Fruit fly (Drosophila melanogaster) whole organism, embryonic: ENCODE data around the gene swa.

ENCODE experiments used
- Bgb ChIP-seq: fragments of 200-800 bp; sonication (Bioruptor generic); IDR thresholded peaks from 2 replicates; pipeline ENCODE4 v1.3.6; 2022; ENCODE audit warnings: missing biosample characterization, missing genetic modification characterization; ENCODE audit not compliant: partially characterized antibody
- CG10147 ChIP-seq: fragments of 200-800 bp; sonication (Bioruptor generic); optimal IDR thresholded peaks from 2 replicates; lab custom pipeline; 2019; ENCODE audit warnings: missing biosample characterization, mild to moderate bottlenecking, missing genetic modification characterization, moderate library complexity
- CG1024 ChIP-seq: fragments of 200-800 bp; sonication (Bioruptor generic); IDR thresholded peaks from 2 replicates; pipeline ENCODE4 v1.3.6; 2022; ENCODE audit warnings: missing biosample characterization, missing genetic modification characterization
- CG10959 ChIP-seq: fragments of 200-800 bp; sonication (Bioruptor generic); IDR thresholded peaks from 2 replicates; pipeline ENCODE4 v1.3.6; 2022; ENCODE audit warnings: missing biosample characterization, missing genetic modification characterization
- CG11504 ChIP-seq: fragments of 200-800 bp; sonication (Bioruptor generic); optimal IDR thresholded peaks from 3 replicates; lab custom pipeline; 2019; ENCODE audit warnings: missing biosample characterization, mild to moderate bottlenecking, missing genetic modification characterization, moderate library complexity
- CG2875 ChIP-seq: fragments of 200-800 bp; sonication (Bioruptor generic); optimal IDR thresholded peaks from 2 replicates; lab custom pipeline; 2017; ENCODE audit warnings: missing biosample characterization, mild to moderate bottlenecking, missing genetic modification characterization, missing genetic modification reagents
- CG2889 ChIP-seq: fragments of 200-800 bp; sonication (Bioruptor generic); IDR thresholded peaks from 3 replicates; pipeline ENCODE4 v1.3.6; 2022; ENCODE audit warnings: missing biosample characterization, missing genetic modification characterization
- CG31224 ChIP-seq: fragments of 200-800 bp; sonication (Bioruptor generic); IDR thresholded peaks from 2 replicates; pipeline ENCODE4 v1.3.6; 2022; ENCODE audit warnings: missing biosample characterization, missing genetic modification characterization
- CG3838 ChIP-seq: fragments of 200-800 bp; sonication (Bioruptor generic); optimal IDR thresholded peaks from 3 replicates; lab custom pipeline; 2016; ENCODE audit warnings: missing biosample characterization, missing genetic modification characterization
- CG4707 ChIP-seq: fragments of 200-800 bp; sonication (Bioruptor generic); optimal IDR thresholded peaks from 2 replicates; lab custom pipeline; 2018; ENCODE audit warnings: missing biosample characterization, mild to moderate bottlenecking, missing genetic modification characterization, moderate library complexity
- CG6791 ChIP-seq: fragments of 200-800 bp; sonication (Bioruptor generic); IDR thresholded peaks from 3 replicates; pipeline ENCODE4 v1.3.6; 2022; ENCODE audit warnings: missing biosample characterization, missing genetic modification characterization; ENCODE audit not compliant: partially characterized antibody
- D ChIP-seq, 2 experiments: fragments of 200-800 bp in 1 of 2; fragments of >200 bp in 1 of 2; sonication (Bioruptor generic) in 1 of 2; optimal IDR thresholded peaks; 2 replicates in 1 of 2; 3 replicates in 1 of 2; lab custom pipeline; 2017; ENCODE audit warnings: mild to moderate bottlenecking in 1 of 2, missing biosample characterization in 1 of 2, missing genetic modification characterization in 1 of 2, missing genetic modification reagents in 1 of 2
- D19B ChIP-seq: fragments of 200-800 bp; sonication (Bioruptor generic); optimal IDR thresholded peaks from 2 replicates; lab custom pipeline; 2017; ENCODE audit warnings: missing biosample characterization, mild to moderate bottlenecking, missing genetic modification characterization
- Dbx ChIP-seq: fragments of 200-800 bp; sonication (Bioruptor generic); IDR thresholded peaks from 3 replicates; pipeline ENCODE4 v1.3.6; 2022; ENCODE audit warnings: missing biosample characterization, missing genetic modification characterization
- Dip2 ChIP-seq: fragments of 200-800 bp; sonication (Bioruptor generic); IDR thresholded peaks from 2 replicates; pipeline ENCODE4 v1.3.6; 2022; ENCODE audit warnings: missing biosample characterization, missing genetic modification characterization
- Dref ChIP-seq: fragments of 200-800 bp; sonication (Bioruptor generic); IDR thresholded peaks from 2 replicates; pipeline ENCODE4 v1.3.6; 2022; ENCODE audit warnings: missing biosample characterization, missing genetic modification characterization
- Ets65A ChIP-seq: fragments of 200-800 bp; sonication (Bioruptor generic); peaks from one replicate; lab custom pipeline; 2016; ENCODE audit warnings: missing biosample characterization, missing genetic modification characterization
- Fer1 ChIP-seq: fragments of 200-800 bp; sonication (Bioruptor generic); optimal IDR thresholded peaks from 2 replicates; lab custom pipeline; 2017; ENCODE audit warnings: missing biosample characterization, mild to moderate bottlenecking, missing genetic modification characterization
- GATAe ChIP-seq: fragments of 200-800 bp; sonication (Bioruptor generic); conservative IDR thresholded peaks from 2 replicates; pipeline ENCODE4 v1.3.6; 2022; ENCODE audit warnings: missing biosample characterization, missing genetic modification characterization
- Hmx ChIP-seq: fragments of 200-800 bp; sonication (Bioruptor generic); optimal IDR thresholded peaks from 2 replicates; lab custom pipeline; 2016; ENCODE audit warnings: missing biosample characterization, missing genetic modification characterization
- Hr51 ChIP-seq, 2 experiments: fragments of 200-800 bp; sonication (Bioruptor generic); optimal IDR thresholded peaks; 2 replicates in 1 of 2; 3 replicates in 1 of 2; lab custom pipeline; 2016 to 2018; ENCODE audit warnings: missing biosample characterization in 2 of 2, missing genetic modification characterization in 2 of 2, mild to moderate bottlenecking in 1 of 2, moderate library complexity in 1 of 2
- Lim3 ChIP-seq: fragments of 200-800 bp; sonication (Bioruptor generic); IDR thresholded peaks from 2 replicates; pipeline ENCODE4 v1.3.6; 2022; ENCODE audit warnings: missing biosample characterization, missing genetic modification characterization
- Med ChIP-seq: fragments of 200-800 bp; sonication (Bioruptor generic); peaks from one replicate; lab custom pipeline; 2016; ENCODE audit warnings: missing biosample characterization, missing genetic modification characterization, mild to moderate bottlenecking, inconsistent platforms, moderate library complexity
- PHDP ChIP-seq: fragments of 200-800 bp; sonication (Bioruptor generic); optimal IDR thresholded peaks from 3 replicates; lab custom pipeline; 2018; ENCODE audit warnings: missing biosample characterization, mild to moderate bottlenecking, missing genetic modification characterization, moderate library complexity
- Ravus ChIP-seq: fragments of 200-800 bp; sonication (Bioruptor generic); IDR thresholded peaks from 2 replicates; pipeline ENCODE4 v1.3.6; 2022; ENCODE audit warnings: missing biosample characterization, missing genetic modification characterization
- Spps ChIP-seq: fragments of 200-800 bp; sonication (Bioruptor generic); optimal IDR thresholded peaks from 2 replicates; lab custom pipeline; 2018; ENCODE audit warnings: missing biosample characterization, mild to moderate bottlenecking, missing genetic modification characterization
- Stat92E ChIP-seq, 3 experiments: fragments of >200 bp in 2 of 3; fragments of 200-800 bp in 1 of 3; sonication (Bioruptor generic) in 1 of 3; optimal IDR thresholded peaks; 2 replicates each; lab custom pipeline; 2017 to 2019; ENCODE audit warnings: missing biosample characterization in 3 of 3, missing genetic modification characterization in 3 of 3, mild to moderate bottlenecking in 1 of 3, moderate library complexity in 1 of 3
- Trl ChIP-seq, 3 experiments: fragments of >200 bp in 2 of 3; fragments of 200-800 bp in 1 of 3; sonication (Bioruptor generic) in 1 of 3; optimal IDR thresholded peaks; 2 replicates in 1 of 3; 3 replicates in 2 of 3; lab custom pipeline; 2016 to 2017; ENCODE audit warnings: missing biosample characterization in 1 of 3, missing genetic modification characterization in 1 of 3
- ap ChIP-seq: fragments of 200-800 bp; sonication (Bioruptor generic); IDR thresholded peaks from 2 replicates; pipeline ENCODE4 v1.3.6; 2022; ENCODE audit warnings: missing biosample characterization, missing genetic modification characterization
- bbx ChIP-seq: fragments of 200-800 bp; sonication (Bioruptor generic); IDR thresholded peaks from 2 replicates; pipeline ENCODE4 v1.3.6; 2022; ENCODE audit warnings: missing biosample characterization, missing genetic modification characterization; ENCODE audit not compliant: partially characterized antibody
- chn ChIP-seq: fragments of 200-800 bp; sonication (Bioruptor generic); optimal IDR thresholded peaks from 2 replicates; lab custom pipeline; 2016; ENCODE audit warnings: missing biosample characterization, missing genetic modification characterization
- dimm ChIP-seq: fragments of 200-800 bp; sonication (Bioruptor generic); IDR thresholded peaks from 2 replicates; pipeline ENCODE4 v1.3.6; 2022; ENCODE audit warnings: missing biosample characterization, missing genetic modification characterization
- disco-r ChIP-seq: fragments of 200-800 bp; sonication (Bioruptor generic); optimal IDR thresholded peaks from 2 replicates; lab custom pipeline; 2016; ENCODE audit warnings: missing biosample characterization, missing genetic modification characterization
- en ChIP-seq: fragments of 200-800 bp; sonication (Bioruptor generic); optimal IDR thresholded peaks from 2 replicates; lab custom pipeline; 2016; ENCODE audit warnings: missing biosample characterization, missing genetic modification characterization
- exex ChIP-seq: fragments of 200-800 bp; sonication (Bioruptor generic); optimal IDR thresholded peaks from 4 replicates; lab custom pipeline; 2018; ENCODE audit warnings: missing biosample characterization, mild to moderate bottlenecking, missing genetic modification characterization, moderate library complexity
- fd96Cb ChIP-seq: fragments of 200-800 bp; sonication (Bioruptor generic); optimal IDR thresholded peaks from 2 replicates; lab custom pipeline; 2018; ENCODE audit warnings: missing biosample characterization, mild to moderate bottlenecking, missing genetic modification characterization, moderate library complexity
- hkb ChIP-seq, 2 experiments: fragments of 200-800 bp in 1 of 2; fragments of >200 bp in 1 of 2; sonication (Bioruptor generic) in 1 of 2; IDR thresholded peaks in 1 of 2; optimal IDR thresholded peaks in 1 of 2; 2 replicates each; pipeline versions ENCODE4 v1.3.6 to Lab custom; 2017 to 2022; ENCODE audit warnings: missing biosample characterization in 1 of 2, missing genetic modification characterization in 1 of 2
- kay ChIP-seq: fragments of 200-800 bp; sonication (Bioruptor generic); optimal IDR thresholded peaks from 2 replicates; lab custom pipeline; 2016; ENCODE audit warnings: missing biosample characterization, missing genetic modification characterization
- lola ChIP-seq, 3 experiments: fragments of >200 bp in 2 of 3; fragments of 200-800 bp in 1 of 3; sonication (Bioruptor generic) in 1 of 3; optimal IDR thresholded peaks; 2 replicates each; lab custom pipeline; 2017 to 2019; ENCODE audit warnings: missing biosample characterization in 3 of 3, missing genetic modification characterization in 3 of 3, mild to moderate bottlenecking in 1 of 3, moderate library complexity in 1 of 3
- mld ChIP-seq: fragments of 200-800 bp; sonication (Bioruptor generic); IDR thresholded peaks from 3 replicates; pipeline ENCODE4 v1.3.6; 2022; ENCODE audit warnings: missing biosample characterization, missing genetic modification characterization; ENCODE audit not compliant: partially characterized antibody
- pan ChIP-seq, 4 experiments: fragments of >200 bp in 3 of 4; fragments of 200-800 bp in 1 of 4; sonication (Bioruptor generic) in 1 of 4; optimal IDR thresholded peaks in 3 of 4; IDR thresholded peaks in 1 of 4; 2 replicates each; pipeline versions ENCODE4 v1.3.6 to Lab custom; 2017 to 2022; ENCODE audit warnings: missing biosample characterization in 2 of 4, missing genetic modification characterization in 2 of 4, mixed read lengths in 1 of 4
- pho ChIP-seq: fragments of 200-800 bp; sonication (Bioruptor generic); optimal IDR thresholded peaks from 2 replicates; lab custom pipeline; 2016; ENCODE audit warnings: missing biosample characterization, missing genetic modification characterization
- sc ChIP-seq, 3 experiments: fragments of >200 bp in 2 of 3; fragments of 200-800 bp in 1 of 3; sonication (Bioruptor generic) in 1 of 3; optimal IDR thresholded peaks; 2 replicates in 2 of 3; 3 replicates in 1 of 3; lab custom pipeline; 2017; ENCODE audit warnings: mild to moderate bottlenecking in 1 of 3, missing biosample characterization in 1 of 3, missing genetic modification characterization in 1 of 3, missing genetic modification reagents in 1 of 3
- slbo ChIP-seq: fragments of 200-800 bp; sonication (Bioruptor generic); IDR thresholded peaks from 2 replicates; pipeline ENCODE4 v1.3.6; 2022; ENCODE audit warnings: missing biosample characterization, missing genetic modification characterization
- sug ChIP-seq: fragments of 200-800 bp; optimal IDR thresholded peaks from 2 replicates; lab custom pipeline; 2019; ENCODE audit warnings: missing biosample characterization, mild to moderate bottlenecking, missing genetic modification characterization, moderate library complexity
- wdn ChIP-seq: fragments of 200-800 bp; sonication (Bioruptor generic); IDR thresholded peaks from 2 replicates; pipeline ENCODE4 v1.3.6; 2022; ENCODE audit warnings: missing biosample characterization, missing genetic modification characterization
- zf30C ChIP-seq: fragments of 200-800 bp; sonication (Bioruptor generic); optimal IDR thresholded peaks from 3 replicates; lab custom pipeline; 2018; ENCODE audit warnings: missing biosample characterization, mild to moderate bottlenecking, missing genetic modification characterization

The swa gene

dm6 chrX:6353613-6353986 lies 11.9 kb downstream of the swa start (continued):
- TF ChIP-seq bbx (GFP tag; lab: Robert Waterston, UW), result no peak
- TF ChIP-seq wdn (GFP tag; lab: Robert Waterston, UW), result peak; percentile 66
- peak; percentile 23 for TF ChIP-seq pho (GFP tag; lab: Kevin White, UChicago)
- TF ChIP-seq CG3838, result no peak
- no peak for TF ChIP-seq sc (optimal IDR thresholded peaks at IDR 0.05; lab: Kevin White, UChicago)
- peak; percentile 77 for TF ChIP-seq sc (GFP tag; optimal IDR thresholded peaks at IDR 0.05; lab: Kevin White, UChicago)
- TF ChIP-seq PHDP (tag; lab: Kevin White, UChicago), result peak; percentile 90
- TF ChIP-seq sug (tag; lab: Kevin White, UChicago), result peak; percentile 87
- no peak for TF ChIP-seq CG6791 (GFP tag; lab: Robert Waterston, UW)
- TF ChIP-seq slbo (GFP tag; lab: Robert Waterston, UW), result peak; percentile 81
- peak; percentile 87 for TF ChIP-seq CG10147 (GFP tag; lab: Kevin White, UChicago)
- TF ChIP-seq CG2875 (GFP tag; lab: Kevin White, UChicago), result peak; percentile 74
- peak; percentile 34; the same call in 1 of the 2 replicates for TF ChIP-seq Lim3 (GFP tag; lab: Robert Waterston, UW)
- no peak for TF ChIP-seq en (GFP tag; lab: Kevin White, UChicago)
- peak; percentile 79 for TF ChIP-seq Ets65A
- TF ChIP-seq exex, result peak; percentile 60
- peak; percentile 84 for TF ChIP-seq Dbx (GFP tag; lab: Robert Waterston, UW)
- TF ChIP-seq pan (optimal IDR thresholded peaks at IDR 0.05; lab: Kevin White, UChicago), result no peak
- peak in 1 of 2 experiments; percentile 80 for TF ChIP-seq pan (GFP tag; optimal IDR thresholded peaks at IDR 0.05 in 1 of 2, IDR thresholded peaks at IDR 0.05 in 1 of 2)
- peak; percentile 32; the same call in 1 of the 2 replicates for TF ChIP-seq dimm
- no peak for TF ChIP-seq Bgb (GFP tag; lab: Robert Waterston, UW)
- TF ChIP-seq Spps, result peak; percentile 77
- TF ChIP-seq CG31224 (GFP tag; lab: Robert Waterston, UW), result peak; percentile 69
- TF ChIP-seq Ravus (GFP tag; lab: Robert Waterston, UW), result peak; percentile 28
- no peak for TF ChIP-seq Trl (optimal IDR thresholded peaks at IDR 0.05; lab: Kevin White, UChicago)
- TF ChIP-seq Trl (GFP tag; optimal IDR thresholded peaks at IDR 0.05; lab: Kevin White, UChicago), result no peak
- peak; percentile 61; the same call in 1 of the 2 replicates for TF ChIP-seq CG1024 (GFP tag; lab: Robert Waterston, UW)
- TF ChIP-seq Hmx, result peak; percentile 32
- TF ChIP-seq lola (GFP tag; optimal IDR thresholded peaks at IDR 0.05; lab: Kevin White, UChicago), result peak in 1 of 3 experiments; percentile 87
- TF ChIP-seq GATAe, result peak; percentile 31; the same call in 1 of the 2 replicates
- TF ChIP-seq mld, result no peak
- TF ChIP-seq CG10959 (GFP tag; lab: Robert Waterston, UW), result peak; percentile 46; the same call in 1 of the 2 replicates
- peak; percentile 93 for TF ChIP-seq CG11504 (tag; lab: Kevin White, UChicago)
- no peak for TF ChIP-seq disco-r (GFP tag; lab: Kevin White, UChicago)
- TF ChIP-seq Dip2 (GFP tag; lab: Robert Waterston, UW), result no peak
- no peak for TF ChIP-seq chn (GFP tag; lab: Kevin White, UChicago)
- TF ChIP-seq CG4707 (GFP tag; lab: Kevin White, UChicago), result peak; percentile 64
- TF ChIP-seq fd96Cb, result peak; percentile 90
- TF ChIP-seq Stat92E (GFP tag; optimal IDR thresholded peaks at IDR 0.05; lab: Kevin White, UChicago), result no peak
- TF ChIP-seq Fer1 (GFP tag; lab: Kevin White, UChicago), result peak; percentile 93
- peak; percentile 52; the same call in 2 of the 3 replicates for TF ChIP-seq CG2889 (GFP tag; lab: Robert Waterston, UW)
- peak; percentile 15 to 93 for TF ChIP-seq Hr51 (GFP tag; optimal IDR thresholded peaks at IDR 0.05; lab: Kevin White, UChicago)
- peak; percentile 66 for TF ChIP-seq kay (GFP tag; lab: Kevin White, UChicago)
- no peak for TF ChIP-seq Dref
- TF ChIP-seq ap (GFP tag; lab: Robert Waterston, UW), result peak; percentile 69
- no peak for TF ChIP-seq D (optimal IDR thresholded peaks at IDR 0.05; lab: Kevin White, UChicago)
- peak; percentile 84 for TF ChIP-seq D (GFP tag; optimal IDR thresholded peaks at IDR 0.05; lab: Kevin White, UChicago)
- peak; percentile 73 for TF ChIP-seq Med (GFP tag; lab: Kevin White, UChicago)
- peak; percentile 86 for TF ChIP-seq zf30C (GFP tag; lab: Kevin White, UChicago)
- TF ChIP-seq hkb (optimal IDR thresholded peaks at IDR 0.05; lab: Kevin White, UChicago), result no peak
- peak; percentile 85 for TF ChIP-seq hkb (GFP tag; IDR thresholded peaks at IDR 0.05; lab: Robert Waterston, UW)
- peak; percentile 73 for TF ChIP-seq D19B (GFP tag; lab: Kevin White, UChicago)
